Fruit fly (Drosophila melanogaster) S2 (cell line): ENCODE data around the gene CG32391.

Experiments
- CG8478 ChIP-seq: fragments of >200 bp; optimal IDR thresholded peaks from 2 replicates; lab custom pipeline; 2018
- CTCF ChIP-seq, 2 experiments: fragments of >200 bp; optimal IDR thresholded peaks; 2 replicates each; lab custom pipeline; 2018

Gene CG32391

dm6 chr3L:7082168-7082567 is 13.2 kb upstream of the CG32391 start:
- TF ChIP-seq CG8478 (lab: Kevin White, UChicago) (no peak), CTCF (optimal IDR thresholded peaks at IDR 0.05; lab: Kevin White, UChicago) (no peak)

dm6 chr3L:7077258-7077657 is 8.3 kb upstream of the CG32391 start, which contains the start of gene CG8641:
Gene CG8641, minus strand, starts transcription at chr3L:7077462.
- TF ChIP-seq CG8478 (lab: Kevin White, UChicago), result no peak
- TF ChIP-seq CTCF (optimal IDR thresholded peaks at IDR 0.05; lab: Kevin White, UChicago), result no peak

dm6 chr3L:7075147-7075546 is 6.1 kb upstream of the CG32391 start, which contains the start of gene CG34030:
Gene CG34030, minus strand, starts transcription at chr3L:7075247.
- TF ChIP-seq CTCF (optimal IDR thresholded peaks at IDR 0.05; lab: Kevin White, UChicago) (no peak), CG8478 (lab: Kevin White, UChicago) (no peak)

- TF ChIP-seq CG8478 (lab: Kevin White, UChicago), result no peak
- no peak for TF ChIP-seq CTCF (optimal IDR thresholded peaks at IDR 0.05; lab: Kevin White, UChicago)
Observed at dm6 chr3L:7066014-7066413, 3.0 kb downstream of the CG32391 start, which contains the start of gene CG14823. Gene CG14823, plus strand, starts transcription at chr3L:7066314.

- no peak for TF ChIP-seq CG8478 (lab: Kevin White, UChicago)
Observed at dm6 chr3L:7058401-7058999, 10.5 kb downstream of the CG32391 start.

dm6 chr3L:7037843-7038242 is 31.2 kb downstream of the CG32391 start:
- TF ChIP-seq CG8478 (lab: Kevin White, UChicago) (no peak), CTCF (optimal IDR thresholded peaks at IDR 0.05; lab: Kevin White, UChicago) (no peak)

dm6 chr3L:7035037-7035436 is 34.0 kb downstream of the CG32391 start:
- TF ChIP-seq CG8478 (lab: Kevin White, UChicago), result no peak
- TF ChIP-seq CTCF (optimal IDR thresholded peaks at IDR 0.05; lab: Kevin White, UChicago), result no peak

- TF ChIP-seq CG8478 (lab: Kevin White, UChicago) (no peak), CTCF (optimal IDR thresholded peaks at IDR 0.05; lab: Kevin White, UChicago) (no peak)
Observed at dm6 chr3L:7026694-7027093, 42.3 kb downstream of the CG32391 start, which contains the start of gene CG17744. Gene CG17744, minus strand, starts transcription at chr3L:7026794.
